Worm (Caenorhabditis elegans): ENCODE data around the gene ifa-1.

ifa-1 gene

DNA sequence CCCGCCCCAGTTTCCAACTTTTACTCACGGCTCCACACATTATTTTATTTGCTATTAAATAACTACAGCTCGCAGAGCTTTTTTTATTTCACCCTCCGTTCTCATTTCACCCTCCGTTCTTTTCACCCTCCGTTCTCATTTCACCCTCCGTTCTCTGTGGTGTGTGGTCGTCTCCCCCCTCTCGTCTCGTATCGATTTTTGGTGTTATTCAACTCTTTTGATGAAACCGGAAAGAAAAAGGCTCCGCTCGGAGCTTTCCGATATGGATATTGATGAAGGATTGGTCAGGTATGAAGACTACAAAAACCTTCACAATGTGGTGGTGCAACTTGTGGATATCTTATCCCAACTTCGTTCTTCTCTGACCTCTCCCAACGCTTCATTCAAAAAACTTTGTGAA, 19.5 kb downstream of the ifa-1 start:
- TF ChIP-seq zip-4 (GFP tag; optimal IDR thresholded peaks at IDR 0.05): no peak

- TF ChIP-seq mab-9 (GFP tag; IDR thresholded peaks at IDR 0.05) (no peak), nhr-77 (tag; optimal IDR thresholded peaks at IDR 0.05) (no peak), alr-1 (tag; optimal IDR thresholded peaks at IDR 0.05; ENCODE audit: borderline replicate concordance) (no peak), nhr-71 (tag; optimal IDR thresholded peaks at IDR 0.05) (no peak), ceh-88 (GFP tag; IDR thresholded peaks at IDR 0.05) (no peak), elt-3 (tag; optimal IDR thresholded peaks at IDR 0.05) (no peak), unc-86 (tag; optimal IDR thresholded peaks at IDR 0.05) (no peak), ets-5 (GFP tag; IDR thresholded peaks at IDR 0.05) (no peak), nhr-90 (tag; optimal IDR thresholded peaks at IDR 0.05; ENCODE audit: poor library complexity) (no peak), efl-3 (GFP tag; optimal IDR thresholded peaks at IDR 0.05) (no peak), fkh-8 (tag; optimal IDR thresholded peaks at IDR 0.05) (no peak), zip-4 (GFP tag; optimal IDR thresholded peaks at IDR 0.05) (no peak), jun-1 (tag; optimal IDR thresholded peaks at IDR 0.05) (no peak), egl-27 (tag; optimal IDR thresholded peaks at IDR 0.05) (no peak), nhr-19 (GFP tag; conservative IDR thresholded peaks at IDR 0.05) (no peak), ceh-90 (tag; optimal IDR thresholded peaks at IDR 0.05) (no peak), hlh-4 (tag; optimal IDR thresholded peaks at IDR 0.05) (no peak), tbx-2 (tag; optimal IDR thresholded peaks at IDR 0.05) (no peak)
These were observed 25.8 kb downstream of the ifa-1 start, which contains the start of gene inx-2 for ce11 chrX:11296683-11297365. Gene inx-2 (minus strand): TSS chrX:11296733.

- peak in 1 of 2 experiments; percentile 86 for TF ChIP-seq mdl-1 (tag; optimal IDR thresholded peaks at IDR 0.05)
- TF ChIP-seq lsy-2 (tag; optimal IDR thresholded peaks at IDR 0.05): peak; percentile 46 to 84
- TF ChIP-seq snpc-4 (tag; optimal IDR thresholded peaks at IDR 0.05): peak; percentile 63
- TF ChIP-seq xbp-1 (tag; optimal IDR thresholded peaks at IDR 0.05): peak; percentile 73
- TF ChIP-seq swsn-7 (tag; optimal IDR thresholded peaks at IDR 0.05): peak; percentile 80
- TF ChIP-seq nhr-237 (tag; optimal IDR thresholded peaks at IDR 0.05): peak; percentile 12
- TF ChIP-seq nhr-90 (tag; optimal IDR thresholded peaks at IDR 0.05; ENCODE audit: poor library complexity): peak; percentile 6
- no peak for TF ChIP-seq nhr-84 (tag; optimal IDR thresholded peaks at IDR 0.05)
- TF ChIP-seq sptf-1 (tag; optimal IDR thresholded peaks at IDR 0.05): no peak
- peak; percentile 83 for TF ChIP-seq skn-1 (tag; optimal IDR thresholded peaks at IDR 0.05)
- TF ChIP-seq lin-15B (tag; optimal IDR thresholded peaks at IDR 0.05): peak; percentile 52
- TF ChIP-seq lin-14 (GFP tag; optimal IDR thresholded peaks at IDR 0.05): peak; percentile 99
- 0 out of 2 replicates have a peak, but pooled peaks have one; percentile 55 for TF ChIP-seq ceh-88 (GFP tag; IDR thresholded peaks at IDR 0.05)
- peak; percentile 63 for TF ChIP-seq unc-86 (tag; optimal IDR thresholded peaks at IDR 0.05)
- peak; percentile 74 for TF ChIP-seq nhr-19 (GFP tag; conservative IDR thresholded peaks at IDR 0.05)
- TF ChIP-seq nhr-47 (tag; optimal IDR thresholded peaks at IDR 0.05): peak; percentile 76
- no peak for TF ChIP-seq hlh-4 (tag; optimal IDR thresholded peaks at IDR 0.05)
- TF ChIP-seq fkh-10 (GFP tag; optimal IDR thresholded peaks at IDR 0.05): peak; percentile 59
- TF ChIP-seq fkh-8 (tag; optimal IDR thresholded peaks at IDR 0.05): peak; percentile 93
- TF ChIP-seq elt-2 (tag; optimal IDR thresholded peaks at IDR 0.05): peak; percentile 34
- peak; percentile 55 for TF ChIP-seq isw-1 (GFP tag; IDR thresholded peaks at IDR 0.05)
- TF ChIP-seq ztf-4 (tag; optimal IDR thresholded peaks at IDR 0.05): peak; percentile 33
- no peak for TF ChIP-seq aha-1 (tag; optimal IDR thresholded peaks at IDR 0.05)
- TF ChIP-seq ceh-82 (tag; optimal IDR thresholded peaks at IDR 0.05): peak; percentile 28 to 90 (median 56)
- peak; percentile 83 for TF ChIP-seq C16A3.4 (tag; optimal IDR thresholded peaks at IDR 0.05)
- peak in 1 of 2 experiments; percentile 60 for TF ChIP-seq ztf-11 (tag; optimal IDR thresholded peaks at IDR 0.05)
- peak; percentile 90 for TF ChIP-seq nhr-20 (tag; optimal IDR thresholded peaks at IDR 0.05)
- peak in 1 of 6 experiments; percentile 24 for TF ChIP-seq elt-3 (tag; optimal IDR thresholded peaks at IDR 0.05)
- TF ChIP-seq snu-23 (GFP tag; optimal IDR thresholded peaks at IDR 0.05): peak; percentile 86
- TF ChIP-seq lin-35 (GFP tag; optimal IDR thresholded peaks at IDR 0.05): peak; percentile 58 to 66
- peak; percentile 75 for TF ChIP-seq unc-130 (tag; optimal IDR thresholded peaks at IDR 0.05)
- peak; percentile 79 for TF ChIP-seq tbx-2 (tag; optimal IDR thresholded peaks at IDR 0.05)
- TF ChIP-seq ama-1 (optimal IDR thresholded peaks at IDR 0.05): no peak
- TF ChIP-seq lin-13 (GFP tag; optimal IDR thresholded peaks at IDR 0.05): peak; percentile 75
- peak; percentile 65 for TF ChIP-seq jun-1 (tag; optimal IDR thresholded peaks at IDR 0.05)
- TF ChIP-seq nhr-71 (tag; optimal IDR thresholded peaks at IDR 0.05): peak; percentile 87
These were observed 28.8 kb downstream of the ifa-1 start, which contains the start of the genes snrp-40.1 and F08G12.3 for ce11 chrX:11299642-11300307. Gene snrp-40.1 (minus strand): TSS chrX:11299784. Gene F08G12.3 (plus strand): TSS chrX:11300257.

Measured in whole organism, L1 larva.